Fruit fly (Drosophila melanogaster): ENCODE measurements around the gene CG3726.
A peak's percentile ranks its signal among the peaks of the same experiment; 100 is the strongest.
"Not testable (repeated sequence)": the region's sequence is repeated elsewhere in the genome, so short reads cannot be mapped to it uniquely, and the experiment has no call there.

The CG3726 gene

DNA sequence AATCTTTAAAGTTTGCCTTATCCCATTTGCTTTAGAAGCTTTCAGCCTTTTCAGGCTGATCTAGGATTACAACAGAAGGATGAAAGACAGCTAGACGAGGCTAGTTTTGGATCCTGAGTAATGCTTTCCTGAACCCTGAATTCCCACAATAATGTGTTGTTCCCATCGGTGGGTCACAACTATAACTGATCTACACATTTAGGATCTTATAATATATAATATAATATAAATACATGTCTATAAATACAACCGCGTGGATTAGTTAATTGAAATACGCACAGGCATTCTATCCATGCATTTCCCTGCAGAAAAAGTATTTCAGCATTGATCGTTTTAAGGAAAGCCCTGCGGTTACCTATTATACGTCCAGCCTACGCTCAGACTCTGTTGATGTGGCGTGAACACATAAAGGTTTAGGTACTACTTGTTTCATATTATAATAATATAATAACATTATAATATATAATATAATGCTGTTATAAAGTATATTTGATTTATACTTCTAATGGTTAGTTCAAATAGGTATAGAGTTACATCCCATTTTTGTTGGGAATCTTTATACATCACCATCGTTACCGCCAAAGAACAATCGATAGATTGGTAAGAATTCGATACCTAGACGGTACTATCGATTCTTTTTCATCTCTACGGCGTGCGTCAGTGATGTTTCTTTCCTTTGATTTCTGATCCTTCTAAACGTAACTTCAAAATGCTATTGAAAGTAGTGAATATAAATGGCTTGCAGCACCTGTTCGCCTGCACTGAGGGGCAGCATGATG, 28.3 kb downstream of the CG3726 start, which contains the start of gene CG32756:
TSS of gene CG32756 (plus strand) at position 631 of the 779 bp plus-strand sequence.
- TF ChIP-seq noc (tag; optimal IDR thresholded peaks at IDR 0.05) = not testable (repeated sequence)

DNA sequence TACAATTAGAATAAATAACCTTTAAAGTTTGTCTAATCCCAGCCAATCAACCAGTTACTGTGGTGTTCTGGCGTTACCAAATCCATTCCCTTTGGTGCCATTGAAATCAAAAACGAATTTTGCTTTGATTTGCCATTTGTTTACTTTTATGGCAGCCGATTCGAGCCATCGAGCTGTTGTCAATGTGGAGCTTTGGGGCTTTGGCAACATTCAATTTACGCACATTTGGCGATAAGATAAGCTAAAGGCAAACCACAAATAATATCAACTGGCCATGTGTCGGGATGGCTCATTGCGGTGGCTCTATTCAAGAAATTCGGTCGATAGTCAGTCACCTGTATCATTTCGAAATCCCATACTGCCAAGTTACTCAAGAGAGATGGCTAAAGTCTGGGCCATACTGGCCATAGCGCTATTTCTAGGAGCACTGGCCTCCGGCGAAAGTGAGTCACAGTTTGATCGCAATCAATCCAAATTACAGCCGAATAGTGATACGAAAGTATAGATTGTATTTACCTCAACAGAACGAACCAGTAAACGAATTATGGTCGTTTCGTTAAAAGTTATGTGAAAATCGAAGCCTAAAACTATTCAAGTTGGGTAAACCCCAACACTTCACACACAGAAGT, 31.1 kb downstream of the CG3726 start, which contains the start of gene CG6041:
TSS of gene CG6041 (plus strand) at position 291 of the 629 bp plus-strand sequence.
- peak; percentile 30 for TF ChIP-seq noc (tag; optimal IDR thresholded peaks at IDR 0.05)

DNA sequence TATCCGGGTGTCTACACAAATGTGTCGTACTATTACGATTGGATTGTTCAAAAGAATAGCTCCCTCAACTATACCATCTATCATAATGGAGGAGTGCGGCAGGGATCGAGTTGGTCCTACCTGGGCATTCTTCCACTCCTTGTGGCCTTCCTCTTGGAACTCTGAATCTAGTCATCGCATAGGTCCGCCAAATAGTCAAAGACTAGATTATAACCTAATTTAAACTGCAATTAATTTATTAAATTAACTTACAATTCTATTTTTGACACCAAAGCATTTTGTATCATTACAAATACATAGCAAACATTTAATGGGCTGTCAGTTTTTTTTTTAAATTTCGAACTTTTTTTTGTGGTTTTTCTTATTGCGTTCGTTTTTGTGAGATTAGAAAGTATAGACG, 33.1 kb downstream of the CG3726 start, which contains the start of gene CG32755:
TSS of gene CG32755 (plus strand) at position 301 of the 400 bp plus-strand sequence.
- no peak for TF ChIP-seq noc (tag; optimal IDR thresholded peaks at IDR 0.05)

DNA sequence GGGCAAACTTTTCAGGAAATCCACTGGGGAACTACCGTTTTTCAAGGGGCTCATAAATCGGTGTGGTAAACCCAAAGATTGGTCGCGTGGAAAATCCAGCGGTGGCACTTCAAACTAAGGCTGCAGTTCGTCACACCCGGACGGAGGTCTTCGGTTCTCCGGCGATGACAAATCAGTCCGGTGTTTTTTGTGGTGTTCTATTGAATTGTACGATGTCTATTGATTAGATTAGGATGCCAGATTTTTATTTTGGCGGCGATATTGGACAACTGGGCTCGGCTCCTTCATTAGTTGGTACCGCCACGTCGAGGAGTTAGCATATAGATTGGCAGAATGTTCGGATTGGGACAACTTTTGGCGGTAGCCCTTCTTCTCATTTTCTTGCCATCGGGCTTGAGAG, 35.4 kb downstream of the CG3726 start, which contains the start of gene CG6048:
TSS of gene CG6048 (plus strand) at position 301 of the 400 bp plus-strand sequence.
- TF ChIP-seq noc (tag; optimal IDR thresholded peaks at IDR 0.05) = no peak

DNA sequence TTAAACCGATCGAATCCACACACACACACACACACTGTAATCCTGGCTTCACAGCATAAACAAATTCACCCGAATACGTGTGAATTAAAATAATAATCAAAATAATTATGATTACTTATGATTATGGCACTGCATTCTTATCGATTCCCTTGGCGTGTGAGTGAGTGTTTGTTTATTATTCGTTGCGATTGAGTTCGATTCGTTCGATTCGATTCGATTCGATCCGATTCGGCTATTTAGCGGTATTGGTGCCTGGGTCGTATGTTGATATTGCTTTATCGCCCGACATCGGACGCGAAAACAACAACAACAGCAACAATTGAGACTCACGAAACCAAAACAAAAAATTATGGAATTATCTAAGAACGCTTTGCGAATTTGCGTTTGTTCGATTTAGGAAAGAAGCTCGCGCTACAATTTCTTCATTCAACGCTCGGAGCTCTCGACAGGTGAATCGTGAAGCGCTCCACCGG, 38.3 kb downstream of the CG3726 start, which contains the start of gene CG6067:
TSS of gene CG6067 (plus strand) at position 423 of the 473 bp plus-strand sequence.
- no peak for TF ChIP-seq noc (tag; optimal IDR thresholded peaks at IDR 0.05)

DNA sequence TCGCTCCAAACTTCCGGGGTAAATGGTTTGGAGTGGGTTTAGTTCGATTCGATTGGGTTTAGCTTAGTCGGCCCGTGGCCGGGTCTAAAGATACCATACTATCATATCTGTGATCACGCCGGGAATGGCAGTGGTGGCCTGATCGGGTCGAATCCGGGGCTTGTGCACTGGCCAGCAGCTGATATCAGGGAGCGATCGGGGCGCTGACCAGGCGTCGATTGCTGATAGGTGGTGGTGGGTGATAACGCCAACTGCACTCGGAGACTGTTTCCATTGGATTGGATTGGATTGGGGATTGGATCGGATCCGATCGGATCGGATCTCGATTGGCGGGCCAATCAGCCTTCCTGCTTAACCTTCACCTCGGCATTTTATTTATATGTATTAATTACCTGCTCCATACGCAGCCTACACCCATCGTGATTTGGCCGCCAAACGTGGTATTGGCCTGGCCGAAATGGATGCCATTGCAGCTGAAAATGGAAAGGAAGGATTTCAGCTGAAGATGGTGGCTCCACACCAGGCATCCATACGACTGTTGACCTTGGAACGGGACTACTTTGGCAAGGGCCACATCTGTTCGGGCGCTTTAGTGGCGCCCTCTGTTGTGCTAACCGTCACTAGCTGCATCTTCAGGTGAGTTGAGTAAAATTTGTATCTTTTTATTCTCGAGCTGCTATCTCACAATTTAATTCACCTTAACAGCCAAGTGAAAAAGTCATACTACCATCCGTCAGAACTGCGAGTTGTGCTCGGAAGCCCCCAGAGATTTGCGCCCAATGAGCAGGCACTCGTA, 39.9 kb downstream of the CG3726 start:
- TF ChIP-seq noc (tag; optimal IDR thresholded peaks at IDR 0.05) = no peak

DNA sequence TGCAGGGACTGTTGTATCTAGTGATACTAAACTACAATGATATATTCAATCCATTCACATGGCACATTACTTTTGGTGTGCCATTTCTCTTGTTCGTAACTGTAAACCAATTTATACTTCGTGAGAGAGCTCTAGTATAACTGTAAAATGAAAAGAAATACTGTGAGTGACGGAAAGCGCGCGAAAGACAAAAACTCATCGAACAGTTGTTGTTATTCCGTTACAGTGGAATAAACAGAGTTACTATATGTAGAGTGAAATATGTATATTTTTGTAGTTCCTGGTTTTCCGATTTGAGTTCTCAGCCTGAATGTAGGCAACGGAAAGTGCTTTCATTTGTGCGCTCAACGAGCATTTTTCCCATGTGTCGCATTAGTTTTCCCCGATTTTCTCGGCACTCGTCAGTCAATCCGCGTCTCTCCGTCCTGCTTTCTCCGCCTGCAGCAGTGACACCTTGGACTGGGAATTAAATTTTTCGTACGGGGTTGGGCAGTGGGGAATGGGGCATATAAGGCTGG, 47.3 kb downstream of the CG3726 start:
- TF ChIP-seq noc (tag; optimal IDR thresholded peaks at IDR 0.05) = no peak

DNA sequence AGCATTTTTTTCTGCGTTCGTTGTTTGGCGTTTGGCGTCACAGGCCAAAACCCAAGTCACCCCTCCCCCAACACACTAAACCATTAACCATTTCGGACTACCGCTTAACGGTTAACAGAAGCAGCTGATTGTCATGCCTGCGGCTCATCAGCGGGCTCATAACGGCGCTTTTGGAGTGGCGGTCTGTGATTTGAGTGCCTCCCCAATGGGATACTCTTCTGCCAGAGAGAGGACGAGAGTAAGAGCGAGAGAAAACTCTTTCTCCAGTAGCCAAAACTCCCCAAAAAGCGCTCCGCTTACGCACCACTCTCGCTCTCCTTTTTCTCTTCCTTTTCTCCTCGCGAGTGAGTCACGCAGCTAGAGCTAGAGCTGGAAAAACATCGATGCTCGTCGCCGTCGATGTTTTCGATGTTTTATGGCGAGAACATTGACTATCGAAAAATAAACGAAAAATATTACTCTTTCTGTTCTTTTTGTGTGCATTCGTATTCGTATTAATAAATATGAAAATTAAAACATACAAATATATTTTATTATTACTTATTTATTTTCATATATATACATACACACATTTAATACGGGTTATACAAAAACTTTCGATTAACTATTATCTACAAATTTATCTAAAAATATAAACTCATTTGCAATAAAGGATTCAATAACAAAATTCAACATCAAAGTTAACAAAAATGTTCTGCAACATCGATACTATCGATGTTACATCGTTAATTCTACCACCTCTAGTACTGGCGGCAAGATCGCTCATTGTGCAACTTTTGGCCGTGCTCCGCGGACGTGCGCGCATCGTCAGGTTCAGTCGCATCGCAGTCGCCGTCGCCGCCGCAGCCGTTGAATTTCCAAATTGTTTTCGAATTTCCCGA, 48.9 kb downstream of the CG3726 start, which contains the start of gene Grip:
TSS of gene Grip (plus strand) at position 763 of the 881 bp plus-strand sequence.
- no peak for TF ChIP-seq noc (tag; optimal IDR thresholded peaks at IDR 0.05)

DNA sequence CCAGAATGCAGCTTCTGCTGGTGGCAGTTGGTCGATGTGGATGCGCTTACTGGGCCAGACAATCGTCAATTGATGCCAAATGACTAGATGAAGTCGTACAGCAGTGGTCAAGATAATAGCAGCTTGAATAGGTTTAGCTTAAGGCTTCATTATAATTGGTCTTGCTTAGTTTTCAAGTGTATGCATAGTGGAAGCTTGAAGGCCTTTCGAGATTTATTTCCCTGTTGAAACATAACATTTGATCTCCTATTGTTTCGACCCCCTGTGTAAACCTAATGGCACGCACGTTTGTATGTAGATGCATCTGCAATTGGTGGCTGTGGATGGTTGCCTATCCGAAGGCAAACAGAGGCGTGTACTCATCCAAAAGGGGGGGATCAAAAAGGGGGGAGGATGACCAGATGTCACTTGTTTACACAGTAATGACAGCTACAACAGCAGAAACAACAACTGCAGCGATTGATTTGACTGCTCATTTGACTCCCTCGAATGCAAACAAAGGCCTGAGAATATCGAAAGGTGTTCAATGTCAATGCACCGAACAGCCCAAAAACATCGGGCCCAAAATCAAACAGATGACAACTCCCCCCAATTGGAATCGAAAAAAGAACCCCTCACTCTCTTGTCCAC, 51.3 kb downstream of the CG3726 start:
- no peak for TF ChIP-seq noc (tag; optimal IDR thresholded peaks at IDR 0.05)

DNA sequence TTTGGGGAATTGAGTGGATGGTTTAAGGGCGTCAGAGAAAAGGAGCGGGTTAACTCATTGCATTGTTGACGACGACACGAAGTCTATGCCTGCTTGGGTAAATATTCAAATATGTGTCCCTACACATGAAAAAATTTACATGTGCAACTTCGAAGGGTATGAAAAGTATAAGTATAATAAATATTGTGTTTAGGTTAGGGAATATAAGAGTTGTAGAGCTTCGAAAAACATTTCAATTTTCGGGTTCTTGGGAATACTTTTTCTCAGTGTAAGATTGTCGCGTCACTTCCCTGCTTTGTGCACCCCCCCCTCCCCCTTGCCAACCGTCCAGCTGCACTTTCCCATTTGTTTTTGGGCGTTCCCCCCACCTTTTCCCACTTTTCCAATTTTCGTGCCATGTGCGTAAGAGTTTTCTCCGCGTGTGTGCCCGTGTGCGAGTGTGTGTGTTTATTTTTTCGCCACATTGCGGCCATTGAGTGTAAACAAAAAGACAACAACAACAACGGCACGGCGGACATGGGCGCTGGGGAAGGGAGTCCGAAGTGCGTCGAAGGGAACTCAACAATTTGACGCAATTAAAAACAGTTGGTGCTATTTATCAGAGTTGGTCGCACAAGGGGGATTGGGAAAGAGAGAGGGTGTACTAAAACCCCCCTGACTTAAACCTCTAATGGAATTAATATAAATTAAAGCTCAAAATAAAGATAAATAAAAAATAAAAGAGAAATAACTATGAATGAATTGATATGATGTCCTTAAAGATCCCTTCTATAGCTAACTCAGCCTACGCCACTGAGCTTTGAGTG, 53.2 kb downstream of the CG3726 start:
- no peak for TF ChIP-seq noc (tag; optimal IDR thresholded peaks at IDR 0.05)

DNA sequence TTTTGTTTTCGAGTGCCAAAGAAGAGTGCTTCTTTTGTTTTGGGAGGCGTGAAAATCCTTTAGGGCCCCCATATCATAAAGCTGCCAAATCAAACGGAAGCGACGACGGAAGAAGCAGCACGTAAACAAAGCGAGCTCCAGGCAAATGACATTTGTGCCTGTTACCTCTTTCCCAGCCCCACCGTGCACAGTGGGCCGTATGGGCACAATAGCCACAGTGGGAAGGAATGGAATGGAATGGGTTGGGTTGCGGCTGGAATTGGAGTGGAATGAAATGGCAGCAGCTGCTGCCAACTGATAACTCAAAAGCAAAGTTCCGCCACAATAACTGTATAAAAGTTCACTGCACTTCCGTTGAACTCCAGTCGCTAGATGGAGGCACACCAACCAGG, 53.8 kb downstream of the CG3726 start:
- no peak for TF ChIP-seq noc (tag; optimal IDR thresholded peaks at IDR 0.05)

DNA sequence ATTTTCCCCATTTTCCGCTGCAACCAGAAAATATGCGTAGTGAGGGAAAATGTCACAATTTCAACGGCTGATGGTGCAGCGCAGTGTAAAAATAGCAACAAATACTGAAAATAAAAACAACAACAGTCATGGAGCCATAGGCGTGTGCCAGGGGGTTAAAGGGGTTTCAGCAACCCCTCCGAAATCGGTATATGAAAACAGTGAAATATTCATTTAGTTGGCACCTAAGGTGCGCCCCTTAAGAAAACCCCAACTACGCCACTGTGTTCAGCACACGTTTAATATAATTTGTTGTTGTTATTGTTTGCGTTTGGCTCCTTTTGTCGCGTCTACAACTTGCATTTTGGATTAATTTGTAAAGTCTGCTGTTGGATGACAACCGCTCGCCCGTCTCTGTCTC, 55.1 kb downstream of the CG3726 start:
- TF ChIP-seq noc (tag; optimal IDR thresholded peaks at IDR 0.05) = no peak

DNA sequence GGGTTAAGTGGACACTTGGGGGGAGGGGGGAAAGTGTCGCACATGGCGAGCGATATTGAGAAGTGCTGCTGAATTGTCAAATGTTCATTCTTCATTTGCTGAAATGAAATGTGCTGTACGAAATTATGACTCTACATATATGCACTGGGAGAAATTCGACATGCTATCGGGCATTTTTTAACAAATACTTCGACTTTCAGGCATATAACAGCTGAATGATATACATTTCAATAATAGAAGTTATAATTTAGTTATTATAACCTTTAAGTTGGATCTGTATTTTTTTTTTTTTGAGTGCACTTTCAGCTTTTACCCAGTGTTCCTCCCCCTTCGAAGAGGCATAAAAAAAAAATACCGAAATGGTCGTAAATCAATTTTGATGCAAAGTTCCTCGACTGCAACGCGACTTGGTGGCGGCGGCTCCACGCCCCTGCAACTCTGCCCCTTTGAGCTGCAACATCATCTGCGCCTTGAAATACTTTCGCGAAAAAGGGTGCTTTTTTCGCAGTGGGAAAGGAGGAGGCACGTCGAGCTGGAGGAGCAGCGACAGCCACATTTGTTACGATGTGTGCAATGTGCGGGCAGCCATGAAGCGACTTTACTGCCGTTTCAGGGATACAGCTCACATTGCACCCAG, 56.6 kb downstream of the CG3726 start:
- no peak for TF ChIP-seq noc (tag; optimal IDR thresholded peaks at IDR 0.05)
